Fruit fly (Drosophila melanogaster): ENCODE results near the gene CG18641.

DNA sequence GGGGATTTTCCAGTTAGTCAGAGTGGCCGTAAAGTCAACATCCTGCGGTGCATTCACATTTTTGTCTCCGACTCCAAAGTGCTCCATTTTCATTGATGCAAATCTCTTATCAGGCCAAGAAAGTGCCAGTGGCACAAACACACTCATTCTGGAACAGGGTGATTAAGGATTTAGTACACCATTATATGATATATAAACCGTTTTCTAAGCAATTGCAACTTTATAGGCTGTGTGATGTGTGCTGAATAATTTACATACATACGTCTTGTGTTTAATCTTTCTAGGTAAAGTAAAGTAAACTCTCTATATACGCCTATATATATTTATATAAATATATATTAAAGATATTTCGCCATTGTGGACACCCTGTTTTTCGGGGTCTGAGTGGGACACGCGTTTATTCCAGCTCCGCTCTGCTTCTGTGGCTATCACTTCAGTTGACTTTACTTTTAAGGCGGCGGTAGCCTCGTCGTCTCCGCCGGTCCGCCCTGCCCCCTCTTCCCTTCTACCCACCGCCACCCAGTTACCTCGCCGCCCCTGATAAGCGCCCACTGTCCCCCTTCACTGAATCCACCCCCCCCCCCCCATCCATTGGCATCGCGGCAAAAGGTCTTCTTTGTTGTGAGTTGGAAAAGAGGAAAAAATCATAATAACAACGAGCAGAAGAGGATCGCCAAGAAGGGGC lies 17.8 kb upstream of the CG18641 start:
- TF ChIP-seq EcR (GFP tag; optimal IDR thresholded peaks at IDR 0.05), result no peak
- no peak for TF ChIP-seq psq (optimal IDR thresholded peaks at IDR 0.05)
- no peak for TF ChIP-seq CG8478 (optimal IDR thresholded peaks at IDR 0.05)
- TF ChIP-seq usp (GFP tag; optimal IDR thresholded peaks at IDR 0.05), result no peak
- no peak for TF ChIP-seq pan (optimal IDR thresholded peaks at IDR 0.05)
- TF ChIP-seq Dll (optimal IDR thresholded peaks at IDR 0.05), result no peak
